Fruit fly (Drosophila melanogaster) S2 (cell line): ENCODE data around the gene CG34175.

Experiments used
- CG8478 ChIP-seq: fragments of >200 bp; optimal IDR thresholded peaks from 2 replicates; lab custom pipeline; 2018
- CTCF ChIP-seq, 2 experiments: fragments of >200 bp; optimal IDR thresholded peaks; 2 replicates each; lab custom pipeline; 2018

DNA sequence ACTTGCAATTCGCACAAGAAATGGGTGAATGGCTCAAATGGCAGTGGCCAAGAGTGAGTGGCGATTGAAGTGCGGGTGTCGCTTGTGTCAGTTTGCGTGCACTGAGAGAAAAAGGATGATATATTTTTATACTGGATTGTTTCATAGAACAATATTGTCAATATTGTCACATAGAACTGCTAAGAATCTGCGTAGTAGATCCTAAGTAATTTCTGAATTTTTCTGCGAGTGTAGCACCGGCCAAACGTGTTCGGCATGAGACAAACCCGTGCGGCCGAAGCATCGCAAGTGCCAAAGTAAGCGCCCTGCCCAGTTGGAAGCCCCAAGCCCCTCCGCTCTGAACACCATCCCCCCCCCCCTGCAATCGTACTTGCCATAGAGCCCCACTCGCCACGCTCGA, 42.5 kb downstream of the CG34175 start:
- TF ChIP-seq CG8478 (lab: Kevin White, UChicago) (no peak), CTCF (optimal IDR thresholded peaks at IDR 0.05; lab: Kevin White, UChicago) (no peak)
